Worm (Caenorhabditis elegans): ENCODE data around the gene Y22D7AL.7.

The Y22D7AL.7 gene

ce11 chrIII:1622329-1622728 lies 45.8 kb downstream of the Y22D7AL.7 start:
- TF ChIP-seq ceh-28 (tag; optimal IDR thresholded peaks at IDR 0.05) = peak; percentile 14
- no peak for TF ChIP-seq elt-3 (tag; optimal IDR thresholded peaks at IDR 0.05)
- TF ChIP-seq pqm-1 (tag; optimal IDR thresholded peaks at IDR 0.05) = peak; percentile 39
- TF ChIP-seq eor-1 (tag; optimal IDR thresholded peaks at IDR 0.05) = no peak
- TF ChIP-seq nfya-1 (tag; optimal IDR thresholded peaks at IDR 0.05; ENCODE audit: insufficient read depth) = peak; percentile 41
- peak; percentile 74 for TF ChIP-seq elt-2 (tag; optimal IDR thresholded peaks at IDR 0.05)

ce11 chrIII:1625660-1626275 lies 49.2 kb downstream of the Y22D7AL.7 start:
- no peak for TF ChIP-seq elt-2 (tag; optimal IDR thresholded peaks at IDR 0.05)
- TF ChIP-seq unc-62 (GFP tag; optimal IDR thresholded peaks at IDR 0.05) = no peak
- TF ChIP-seq pqm-1 (tag; optimal IDR thresholded peaks at IDR 0.05) = no peak
- no peak for TF ChIP-seq tbx-2 (tag; optimal IDR thresholded peaks at IDR 0.05)
- no peak for TF ChIP-seq nhr-76 (tag; optimal IDR thresholded peaks at IDR 0.05)
- TF ChIP-seq lin-39 (tag; optimal IDR thresholded peaks at IDR 0.05) = no peak
- no peak for TF ChIP-seq ceh-9 (tag; optimal IDR thresholded peaks at IDR 0.05)
- TF ChIP-seq sea-2 (GFP tag; optimal IDR thresholded peaks at IDR 0.05) = no peak
- TF ChIP-seq lin-15B (tag; optimal IDR thresholded peaks at IDR 0.05) = no peak
- TF ChIP-seq ZK546.5 (tag; optimal IDR thresholded peaks at IDR 0.05) = no peak
- no peak for TF ChIP-seq nhr-43 (tag; optimal IDR thresholded peaks at IDR 0.05; ENCODE audit: poor library complexity, severe bottlenecking)
- no peak for TF ChIP-seq ceh-82 (tag; optimal IDR thresholded peaks at IDR 0.05)
- no peak for TF ChIP-seq hmg-11 (tag; optimal IDR thresholded peaks at IDR 0.05)
- TF ChIP-seq nhr-237 (tag; optimal IDR thresholded peaks at IDR 0.05) = no peak
- TF ChIP-seq unc-39 (tag; optimal IDR thresholded peaks at IDR 0.05) = no peak
- no peak for TF ChIP-seq skn-1 (tag; optimal IDR thresholded peaks at IDR 0.05)
- no peak for TF ChIP-seq egl-5 (tag; optimal IDR thresholded peaks at IDR 0.05)
- no peak for TF ChIP-seq egl-27 (tag; optimal IDR thresholded peaks at IDR 0.05)

- no peak for TF ChIP-seq lin-15B (tag; optimal IDR thresholded peaks at IDR 0.05)
These were observed 50.0 kb downstream of the Y22D7AL.7 start, which contains the start of gene Y22D7AL.4 for ce11 chrIII:1626524-1626923. Y22D7AL.4 (plus strand) TSS chrIII:1626632.

All from whole organism, L3 larva.